Fruit fly (Drosophila melanogaster) whole organism, embryonic: ENCODE measurements around the gene CG3198.

ENCODE experiments used
- CG10366 ChIP-seq: fragments of 200-800 bp; sonication (Bioruptor generic); IDR thresholded peaks from 2 replicates; pipeline ENCODE4 v1.3.6; 2022; ENCODE audit warnings: missing biosample characterization, missing genetic modification characterization
- CG12744 ChIP-seq: fragments of 200-800 bp; sonication (Bioruptor generic); optimal IDR thresholded peaks from 2 replicates; lab custom pipeline; 2016; ENCODE audit warnings: missing biosample characterization, missing genetic modification characterization
- CG14050 ChIP-seq: fragments of 200-800 bp; sonication (Bioruptor generic); IDR thresholded peaks from 3 replicates; pipeline ENCODE4 v1.3.6; 2022; ENCODE audit warnings: missing biosample characterization, missing genetic modification characterization
- CG15601 ChIP-seq: fragments of 200-800 bp; sonication (Bioruptor generic); optimal IDR thresholded peaks from 3 replicates; lab custom pipeline; 2019; ENCODE audit warnings: missing biosample characterization, mild to moderate bottlenecking, missing genetic modification characterization, moderate library complexity
- CG17328 ChIP-seq: fragments of 200-800 bp; sonication (Bioruptor generic); IDR thresholded peaks from 2 replicates; pipeline ENCODE4 v1.3.6; 2022; ENCODE audit warnings: missing biosample characterization, missing genetic modification characterization
- CG33557 ChIP-seq: fragments of 200-800 bp; sonication (Bioruptor generic); optimal IDR thresholded peaks from 2 replicates; lab custom pipeline; 2019; ENCODE audit warnings: missing biosample characterization, mild to moderate bottlenecking, missing genetic modification characterization, moderate library complexity
- CG34422 ChIP-seq: fragments of 200-800 bp; sonication (Bioruptor generic); IDR thresholded peaks from 3 replicates; pipeline ENCODE4 v1.3.6; 2022; ENCODE audit warnings: missing biosample characterization, missing genetic modification characterization
- CG42726 ChIP-seq: fragments of 200-800 bp; sonication (Bioruptor generic); IDR thresholded peaks from 2 replicates; pipeline ENCODE4 v1.3.6; 2022; ENCODE audit warnings: missing biosample characterization, missing genetic modification characterization; ENCODE audit not compliant: partially characterized antibody
- CG4404 ChIP-seq: fragments of 200-800 bp; sonication (Bioruptor generic); IDR thresholded peaks from 2 replicates; pipeline ENCODE4 v1.3.6; 2022; ENCODE audit warnings: missing biosample characterization, missing genetic modification characterization
- CG5180 ChIP-seq: fragments of 200-800 bp; sonication (Bioruptor generic); optimal IDR thresholded peaks from 3 replicates; lab custom pipeline; 2017; ENCODE audit warnings: missing biosample characterization, missing genetic modification characterization, mild to moderate bottlenecking, moderate library complexity, missing genetic modification reagents
- CG5953 ChIP-seq: fragments of 200-800 bp; sonication (Bioruptor generic); IDR thresholded peaks from 2 replicates; pipeline ENCODE4 v1.3.6; 2022; ENCODE audit warnings: missing biosample characterization, missing genetic modification characterization
- CG8290 ChIP-seq, 3 experiments: fragments of 200-800 bp; sonication (Bioruptor generic); optimal IDR thresholded peaks; 2 replicates each; lab custom pipeline; 2016 to 2019; ENCODE audit warnings: missing biosample characterization in 3 of 3, missing genetic modification characterization in 3 of 3, mild to moderate bottlenecking in 2 of 3, moderate library complexity in 1 of 3
- CG8944 ChIP-seq: fragments of 200-800 bp; sonication (Bioruptor generic); optimal IDR thresholded peaks from 3 replicates; lab custom pipeline; 2016; ENCODE audit warnings: missing biosample characterization, missing genetic modification characterization
- CG9609 ChIP-seq: fragments of 200-800 bp; sonication (Bioruptor generic); optimal IDR thresholded peaks from 3 replicates; lab custom pipeline; 2016; ENCODE audit warnings: missing biosample characterization, missing genetic modification characterization
- Deaf1 ChIP-seq: fragments of 200-800 bp; optimal IDR thresholded peaks from 3 replicates; lab custom pipeline; 2019; ENCODE audit warnings: missing biosample characterization, mild to moderate bottlenecking, missing genetic modification characterization, moderate library complexity
- Dip3 ChIP-seq: fragments of 200-800 bp; sonication (Bioruptor generic); optimal IDR thresholded peaks from 3 replicates; lab custom pipeline; 2016; ENCODE audit warnings: missing biosample characterization, missing genetic modification characterization
- Dp ChIP-seq: fragments of 200-800 bp; sonication (Bioruptor generic); optimal IDR thresholded peaks from 2 replicates; lab custom pipeline; 2018; ENCODE audit warnings: missing biosample characterization, mild to moderate bottlenecking, missing genetic modification characterization, moderate library complexity
- Dref ChIP-seq: fragments of 200-800 bp; sonication (Bioruptor generic); IDR thresholded peaks from 2 replicates; pipeline ENCODE4 v1.3.6; 2022; ENCODE audit warnings: missing biosample characterization, missing genetic modification characterization
- Eip74EF ChIP-seq, 2 experiments: fragments of 200-800 bp in 1 of 2; fragments of >200 bp in 1 of 2; sonication (Bioruptor generic) in 1 of 2; optimal IDR thresholded peaks; 2 replicates each; lab custom pipeline; 2017 to 2019; ENCODE audit warnings: missing biosample characterization in 2 of 2, missing genetic modification characterization in 2 of 2, mild to moderate bottlenecking in 1 of 2, moderate library complexity in 1 of 2
- Ets97D ChIP-seq: fragments of 200-800 bp; sonication (Bioruptor generic); optimal IDR thresholded peaks from 3 replicates; lab custom pipeline; 2016; ENCODE audit warnings: missing biosample characterization, missing genetic modification characterization
- HLH3B ChIP-seq: fragments of 200-800 bp; sonication (Bioruptor generic); IDR thresholded peaks from 2 replicates; pipeline ENCODE4 v1.3.6; 2022; ENCODE audit warnings: missing biosample characterization, missing genetic modification characterization
- Mad ChIP-seq: fragments of 200-800 bp; sonication (Bioruptor generic); optimal IDR thresholded peaks from 2 replicates; lab custom pipeline; 2016; ENCODE audit warnings: missing biosample characterization, missing genetic modification characterization
- Nf-YC ChIP-seq: fragments of 200-800 bp; optimal IDR thresholded peaks from 3 replicates; lab custom pipeline; 2019; ENCODE audit warnings: missing biosample characterization, mild to moderate bottlenecking, missing genetic modification characterization, moderate library complexity
- NfI ChIP-seq: fragments of 200-800 bp; sonication (Bioruptor generic); optimal IDR thresholded peaks from 3 replicates; lab custom pipeline; 2018; ENCODE audit warnings: missing biosample characterization, mild to moderate bottlenecking, missing genetic modification characterization, moderate library complexity
- Oaz ChIP-seq: fragments of 200-800 bp; sonication (Bioruptor generic); IDR thresholded peaks from 2 replicates; pipeline ENCODE4 v1.3.6; 2022; ENCODE audit warnings: missing biosample characterization, missing genetic modification characterization
- corto ChIP-seq: fragments of 200-800 bp; sonication (Bioruptor generic); optimal IDR thresholded peaks from 2 replicates; lab custom pipeline; 2016; ENCODE audit warnings: missing biosample characterization, mild to moderate bottlenecking, missing genetic modification characterization, moderate library complexity
- crp ChIP-seq, 2 experiments: fragments of 200-800 bp; sonication (Bioruptor generic); optimal IDR thresholded peaks; 2 replicates in 1 of 2; 3 replicates in 1 of 2; lab custom pipeline; 2017; ENCODE audit warnings: missing biosample characterization in 2 of 2, missing genetic modification characterization in 2 of 2, mild to moderate bottlenecking in 1 of 2, moderate library complexity in 1 of 2
- dan ChIP-seq: fragments of 200-800 bp; sonication (Bioruptor generic); IDR thresholded peaks from 2 replicates; pipeline ENCODE4 v1.3.6; 2022; ENCODE audit warnings: missing biosample characterization, missing genetic modification characterization
- dimm ChIP-seq: fragments of 200-800 bp; sonication (Bioruptor generic); IDR thresholded peaks from 2 replicates; pipeline ENCODE4 v1.3.6; 2022; ENCODE audit warnings: missing biosample characterization, missing genetic modification characterization
- disco-r ChIP-seq: fragments of 200-800 bp; sonication (Bioruptor generic); optimal IDR thresholded peaks from 2 replicates; lab custom pipeline; 2016; ENCODE audit warnings: missing biosample characterization, missing genetic modification characterization
- fd96Cb ChIP-seq: fragments of 200-800 bp; sonication (Bioruptor generic); optimal IDR thresholded peaks from 2 replicates; lab custom pipeline; 2018; ENCODE audit warnings: missing biosample characterization, mild to moderate bottlenecking, missing genetic modification characterization, moderate library complexity
- gem ChIP-seq: fragments of 200-800 bp; sonication (Bioruptor generic); optimal IDR thresholded peaks from 2 replicates; lab custom pipeline; 2019; ENCODE audit warnings: missing biosample characterization, mild to moderate bottlenecking, missing genetic modification characterization, moderate library complexity
- lilli ChIP-seq: fragments of 200-800 bp; sonication (Bioruptor generic); optimal IDR thresholded peaks from 3 replicates; lab custom pipeline; 2016; ENCODE audit warnings: missing biosample characterization, missing genetic modification characterization
- lola ChIP-seq, 3 experiments: fragments of >200 bp in 2 of 3; fragments of 200-800 bp in 1 of 3; sonication (Bioruptor generic) in 1 of 3; optimal IDR thresholded peaks; 2 replicates each; lab custom pipeline; 2017 to 2019; ENCODE audit warnings: missing biosample characterization in 3 of 3, missing genetic modification characterization in 3 of 3, mild to moderate bottlenecking in 1 of 3, moderate library complexity in 1 of 3
- mirr ChIP-seq: fragments of 200-800 bp; sonication (Bioruptor generic); optimal IDR thresholded peaks from 3 replicates; lab custom pipeline; 2018; ENCODE audit warnings: missing biosample characterization, mild to moderate bottlenecking, missing genetic modification characterization
- onecut ChIP-seq: fragments of 200-800 bp; sonication (Bioruptor generic); IDR thresholded peaks from 2 replicates; pipeline ENCODE4 v1.3.6; 2022; ENCODE audit warnings: missing biosample characterization, missing genetic modification characterization
- p53 ChIP-seq: fragments of 200-800 bp; sonication (Bioruptor generic); optimal IDR thresholded peaks from 2 replicates; lab custom pipeline; 2016; ENCODE audit warnings: missing biosample characterization, missing genetic modification characterization
- pan ChIP-seq, 4 experiments: fragments of >200 bp in 3 of 4; fragments of 200-800 bp in 1 of 4; sonication (Bioruptor generic) in 1 of 4; optimal IDR thresholded peaks in 3 of 4; IDR thresholded peaks in 1 of 4; 2 replicates each; pipeline versions ENCODE4 v1.3.6 to Lab custom; 2017 to 2022; ENCODE audit warnings: missing biosample characterization in 2 of 4, missing genetic modification characterization in 2 of 4, mixed read lengths in 1 of 4
- phol ChIP-seq: fragments of 200-800 bp; sonication (Bioruptor generic); optimal IDR thresholded peaks from 3 replicates; lab custom pipeline; 2018; ENCODE audit warnings: missing biosample characterization, mild to moderate bottlenecking, missing genetic modification characterization, moderate library complexity
- repo ChIP-seq: fragments of 200-800 bp; sonication (Bioruptor generic); optimal IDR thresholded peaks from 2 replicates; lab custom pipeline; 2016; ENCODE audit warnings: missing biosample characterization, missing genetic modification characterization
- rib ChIP-seq: fragments of 200-800 bp; sonication (Bioruptor generic); IDR thresholded peaks from 2 replicates; pipeline ENCODE4 v1.3.6; 2022; ENCODE audit warnings: missing biosample characterization, missing genetic modification characterization
- ro ChIP-seq: fragments of 200-800 bp; sonication (Bioruptor generic); IDR thresholded peaks from 2 replicates; pipeline ENCODE4 v1.3.6; 2022; ENCODE audit warnings: missing biosample characterization, missing genetic modification characterization
- sr ChIP-seq: fragments of 200-800 bp; sonication (Bioruptor generic); IDR thresholded peaks from 3 replicates; pipeline ENCODE4 v1.3.6; 2022; ENCODE audit warnings: missing biosample characterization, missing genetic modification characterization
- stc ChIP-seq: fragments of 200-800 bp; sonication (Bioruptor generic); IDR thresholded peaks from 2 replicates; pipeline ENCODE4 v1.3.6; 2022; ENCODE audit warnings: missing biosample characterization, missing genetic modification characterization
- tin ChIP-seq: fragments of 200-800 bp; sonication (Bioruptor generic); optimal IDR thresholded peaks from 3 replicates; lab custom pipeline; 2016; ENCODE audit warnings: missing biosample characterization, missing genetic modification characterization
- toy ChIP-seq: fragments of 200-800 bp; sonication (Bioruptor generic); IDR thresholded peaks from 2 replicates; pipeline ENCODE4 v1.3.6; 2022; ENCODE audit warnings: missing biosample characterization, missing genetic modification characterization
- twi ChIP-seq: fragments of 200-800 bp; optimal IDR thresholded peaks from 2 replicates; lab custom pipeline; 2019; ENCODE audit warnings: missing biosample characterization, mild to moderate bottlenecking, missing genetic modification characterization, moderate library complexity
- tx ChIP-seq: fragments of 200-800 bp; sonication (Bioruptor generic); optimal IDR thresholded peaks from 2 replicates; lab custom pipeline; 2016; ENCODE audit warnings: missing biosample characterization, missing genetic modification characterization
- zfh1 ChIP-seq: fragments of 200-800 bp; sonication (Bioruptor generic); IDR thresholded peaks from 3 replicates; pipeline ENCODE4 v1.3.6; 2022; ENCODE audit warnings: missing biosample characterization, missing genetic modification characterization

CG3198 gene

dm6 chrX:6702028-6702433, 28.3 kb upstream of the CG3198 start:
- TF ChIP-seq CG4404 (GFP tag; lab: Robert Waterston, UW) (no peak), dan (0 out of 2 replicates have a peak, but pooled peaks have one; percentile 50), Deaf1 (peak; percentile 4), CG5953 (peak; percentile 59; the same call in 1 of the 2 replicates), stc (GFP tag; lab: Robert Waterston, UW) (peak; percentile 72), repo (GFP tag; lab: Kevin White, UChicago) (peak; percentile 33), fd96Cb (peak; percentile 81), CG14050 (peak; percentile 54), Nf-YC (tag; lab: Kevin White, UChicago) (peak; percentile 18), tin (GFP tag; lab: Kevin White, UChicago) (peak; percentile 30), Dip3 (GFP tag; lab: Kevin White, UChicago) (no peak), onecut (GFP tag; lab: Robert Waterston, UW) (peak; percentile 44), CG42726 (GFP tag; lab: Robert Waterston, UW) (no peak), corto (GFP tag; lab: Kevin White, UChicago) (no peak), HLH3B (GFP tag; lab: Robert Waterston, UW) (peak; percentile 76), sr (GFP tag; lab: Robert Waterston, UW) (no peak), Ets97D (GFP tag; lab: Kevin White, UChicago) (no peak), Mad (GFP tag; lab: Kevin White, UChicago) (peak; percentile 33), dimm (GFP tag; lab: Robert Waterston, UW) (peak; percentile 48; the same call in 1 of the 2 replicates), Dp (GFP tag; lab: Kevin White, UChicago) (no peak), Oaz (no peak), NfI (GFP tag; lab: Kevin White, UChicago) (peak; percentile 44), ro (GFP tag; lab: Robert Waterston, UW) (0 out of 2 replicates have a peak, but pooled peaks have one; percentile 19), rib (GFP tag; lab: Robert Waterston, UW) (no peak), p53 (GFP tag; lab: Kevin White, UChicago) (no peak), CG8944 (peak; percentile 58), CG12744 (GFP tag; lab: Kevin White, UChicago) (peak; percentile 29), CG15601 (tag; lab: Kevin White, UChicago) (peak; percentile 75), tx (GFP tag; lab: Kevin White, UChicago) (peak; percentile 4), Dref (GFP tag; lab: Robert Waterston, UW) (no peak), disco-r (GFP tag; lab: Kevin White, UChicago) (no peak), CG9609 (peak; percentile 44), CG8290 (GFP tag; optimal IDR thresholded peaks at IDR 0.05; lab: Kevin White, UChicago) (peak; percentile 40), CG8290 (tag; optimal IDR thresholded peaks at IDR 0.05; lab: Kevin White, UChicago) (no peak), toy (GFP tag; lab: Robert Waterston, UW) (no peak), lola (GFP tag; optimal IDR thresholded peaks at IDR 0.05; lab: Kevin White, UChicago) (peak in 1 of 3 experiments; percentile 71), lilli (GFP tag; lab: Kevin White, UChicago) (peak; percentile 5), CG10366 (GFP tag; lab: Robert Waterston, UW) (peak; percentile 65), CG17328 (GFP tag; lab: Robert Waterston, UW) (0 out of 2 replicates have a peak, but pooled peaks have one; percentile 31), crp (GFP tag; optimal IDR thresholded peaks at IDR 0.05; lab: Kevin White, UChicago) (peak in 1 of 2 experiments; percentile 19), CG34422 (GFP tag; lab: Robert Waterston, UW) (peak; percentile 35; the same call in 1 of the 3 replicates), pan (optimal IDR thresholded peaks at IDR 0.05; lab: Kevin White, UChicago) (no peak), pan (GFP tag; optimal IDR thresholded peaks at IDR 0.05 in 1 of 2, IDR thresholded peaks at IDR 0.05 in 1 of 2) (peak in 1 of 2 experiments; percentile 73), twi (tag; lab: Kevin White, UChicago) (peak; percentile 49), CG33557 (GFP tag; lab: Kevin White, UChicago) (peak; percentile 67), phol (peak; percentile 83), Eip74EF (GFP tag; optimal IDR thresholded peaks at IDR 0.05; lab: Kevin White, UChicago) (peak in 1 of 2 experiments; percentile 64), gem (tag; lab: Kevin White, UChicago) (peak; percentile 82), mirr (GFP tag; lab: Kevin White, UChicago) (no peak), zfh1 (GFP tag; lab: Robert Waterston, UW) (peak; percentile 66; the same call in 2 of the 3 replicates), CG5180 (GFP tag; lab: Kevin White, UChicago) (peak; percentile 66)
